Fruit fly (Drosophila melanogaster) S2 (cell line): ENCODE data around the gene sim.

Source experiments
- CG8478 ChIP-seq: fragments of >200 bp; optimal IDR thresholded peaks from 2 replicates; lab custom pipeline; 2018
- CTCF ChIP-seq, 2 experiments: fragments of >200 bp; optimal IDR thresholded peaks; 2 replicates each; lab custom pipeline; 2018

DNA sequence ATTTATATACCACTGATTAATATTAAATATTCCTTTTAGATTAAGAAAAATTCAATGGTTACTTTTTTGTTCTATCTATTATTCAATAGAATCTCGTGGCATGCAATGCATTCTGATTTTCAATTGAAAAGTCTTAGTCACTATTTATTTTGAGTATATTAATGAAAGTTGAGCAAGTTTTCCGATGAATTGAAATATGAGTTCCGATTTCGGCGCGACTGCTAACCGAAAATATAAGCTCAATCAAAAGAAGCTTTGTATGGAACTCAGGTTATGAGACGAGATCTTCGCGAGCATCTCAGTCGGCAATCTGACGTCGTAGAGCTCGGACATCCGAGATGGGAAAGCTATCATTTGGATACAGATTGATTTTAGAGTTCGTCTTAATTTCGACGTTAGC is 19.5 kb upstream of the sim start, which contains the start of gene CG11668:
- no peak for TF ChIP-seq CG8478
- TF ChIP-seq CTCF (optimal IDR thresholded peaks at IDR 0.05; lab: Kevin White, UChicago), result no peak
